Worm (Caenorhabditis elegans): ENCODE measurements around the gene cnc-3.

DNA sequence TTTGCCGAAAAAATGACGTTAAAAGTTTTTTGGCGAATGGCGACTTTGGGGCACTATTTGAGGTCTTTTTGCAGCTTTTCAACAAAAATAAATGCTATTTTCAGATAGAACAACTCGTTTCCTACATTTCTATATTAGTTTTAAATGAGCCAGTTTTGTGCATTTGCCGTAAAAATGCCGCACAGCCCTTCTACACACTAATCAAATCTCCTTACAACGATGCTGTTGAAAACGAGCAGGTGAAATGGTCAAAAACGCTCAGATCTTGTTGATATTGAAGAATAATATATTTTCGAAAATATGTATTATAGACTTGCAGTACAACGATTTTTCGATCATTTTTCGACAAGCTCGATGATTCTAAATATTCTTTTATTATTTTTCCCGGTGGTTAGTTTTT is 7.0 kb downstream of the cnc-3 start, which contains the start of gene chil-14:
- TF ChIP-seq unc-30 (tag; optimal IDR thresholded peaks at IDR 0.05), result no peak
- no peak for TF ChIP-seq elt-3 (tag; optimal IDR thresholded peaks at IDR 0.05)
- TF ChIP-seq fkh-10 (GFP tag; optimal IDR thresholded peaks at IDR 0.05), result no peak
- TF ChIP-seq C16A3.4 (tag; optimal IDR thresholded peaks at IDR 0.05), result no peak
- TF ChIP-seq snu-23 (GFP tag; optimal IDR thresholded peaks at IDR 0.05), result no peak
- no peak for TF ChIP-seq sup-37 (GFP tag; optimal IDR thresholded peaks at IDR 0.05)
- no peak for TF ChIP-seq nhr-76 (tag; optimal IDR thresholded peaks at IDR 0.05)
- TF ChIP-seq lsy-2 (tag; optimal IDR thresholded peaks at IDR 0.05), result no peak
- TF ChIP-seq fos-1 (tag; optimal IDR thresholded peaks at IDR 0.05), result no peak
- TF ChIP-seq efl-3 (GFP tag; optimal IDR thresholded peaks at IDR 0.05), result no peak
- TF ChIP-seq nhr-237 (tag; optimal IDR thresholded peaks at IDR 0.05), result no peak
- no peak for TF ChIP-seq xbp-1 (tag; optimal IDR thresholded peaks at IDR 0.05)
- TF ChIP-seq unc-130 (tag; optimal IDR thresholded peaks at IDR 0.05), result no peak
- TF ChIP-seq ztf-11 (tag; optimal IDR thresholded peaks at IDR 0.05), result no peak

All from whole organism, L1 larva.